Worm (Caenorhabditis elegans): ENCODE measurements around the gene C27A2.7.

The C27A2.7 gene

DNA sequence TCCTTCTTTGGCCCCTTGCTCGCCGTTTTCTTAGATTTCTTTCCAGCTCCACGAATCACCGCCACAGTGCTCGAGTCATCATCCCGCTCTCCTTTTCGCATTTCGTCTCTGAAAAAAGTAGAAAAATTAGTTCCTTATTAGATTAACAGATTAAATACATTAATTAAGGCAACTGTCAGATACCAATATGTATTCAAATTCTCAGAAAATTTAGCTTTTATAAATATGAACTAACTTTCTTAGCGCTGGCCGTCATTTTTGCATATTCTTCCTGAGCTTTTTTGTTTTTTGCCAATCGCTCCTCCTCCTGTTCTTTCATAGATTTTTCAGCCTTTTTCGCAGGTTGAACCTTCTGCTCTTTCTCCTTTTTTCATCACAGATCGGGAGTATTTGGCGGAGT is 28.5 kb upstream of the C27A2.7 start, which contains the start of gene C04G6.6:
C04G6.6 (minus strand) TSS at position 101 of the 400 bp plus-strand sequence.
- TF ChIP-seq efl-1 (GFP tag; optimal IDR thresholded peaks at IDR 0.05) (no peak), tbx-9 (tag; optimal IDR thresholded peaks at IDR 0.05; ENCODE audit: borderline replicate concordance) (no peak), let-526 (GFP tag; IDR thresholded peaks at IDR 0.05) (no peak), hmg-20 (GFP tag; IDR thresholded peaks at IDR 0.05) (no peak), lin-40 (tag; optimal IDR thresholded peaks at IDR 0.05) (no peak), attf-3 (GFP tag; conservative IDR thresholded peaks at IDR 0.05) (no peak), dpff-1 (tag; optimal IDR thresholded peaks at IDR 0.05) (no peak), nhr-90 (tag; optimal IDR thresholded peaks at IDR 0.05) (no peak), lir-1 (GFP tag; conservative IDR thresholded peaks at IDR 0.05) (no peak), Y67H2A.10 (GFP tag; conservative IDR thresholded peaks at IDR 0.05) (no peak), F55B11.4 (tag; optimal IDR thresholded peaks at IDR 0.05; ENCODE audit: borderline replicate concordance, insufficient read depth) (no peak), sptf-2 (GFP tag; optimal IDR thresholded peaks at IDR 0.05) (no peak), lin-26 (GFP tag; IDR thresholded peaks at IDR 0.05) (no peak), cebp-2 (GFP tag; IDR thresholded peaks at IDR 0.05) (no peak), madf-3 (GFP tag; IDR thresholded peaks at IDR 0.05) (no peak), akir-1 (GFP tag; optimal IDR thresholded peaks at IDR 0.05) (no peak), lin-35 (GFP tag; optimal IDR thresholded peaks at IDR 0.05) (no peak)

DNA sequence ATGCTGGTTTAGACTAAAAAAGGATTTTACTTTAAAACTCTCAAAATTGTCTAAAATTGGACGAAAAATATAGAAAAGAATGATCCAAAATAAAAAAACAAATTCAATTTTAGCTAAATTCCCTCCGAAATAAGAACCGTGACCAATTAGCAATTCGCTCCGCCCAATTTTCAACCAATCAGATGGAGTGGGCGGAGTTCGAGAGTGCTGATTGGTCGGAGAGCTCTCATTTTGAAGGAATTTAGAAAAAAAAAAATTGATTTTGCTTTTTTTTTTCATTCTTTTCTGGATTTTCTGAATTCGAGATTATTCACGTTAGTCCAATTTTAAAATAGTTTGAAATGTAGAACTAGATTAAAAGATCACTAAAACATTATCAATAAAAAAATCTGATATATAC is 27.9 kb upstream of the C27A2.7 start:
- TF ChIP-seq K11D2.4 (GFP tag; IDR thresholded peaks at IDR 0.05) (no peak), F57C9.4 (tag; optimal IDR thresholded peaks at IDR 0.05) (no peak)

DNA sequence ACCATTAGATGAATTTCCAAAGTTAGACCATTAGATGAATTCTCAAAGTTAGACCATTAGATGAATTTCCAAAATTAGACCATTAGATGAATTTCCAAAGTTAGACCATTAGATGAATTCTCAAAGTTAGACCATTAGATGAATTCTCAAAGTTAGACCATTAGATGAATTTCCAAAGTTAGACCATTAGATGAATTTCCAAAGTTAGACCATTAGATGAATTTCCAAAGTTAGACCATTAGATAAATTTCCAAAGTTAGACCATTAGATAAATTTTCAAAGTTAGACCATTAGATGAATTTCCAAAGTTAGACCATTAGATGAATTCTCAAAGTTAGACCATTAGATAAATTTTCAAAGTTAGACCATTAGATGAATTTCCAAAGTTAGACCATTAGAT is 26.3 kb upstream of the C27A2.7 start:
- TF ChIP-seq egrh-3 (GFP tag; IDR thresholded peaks at IDR 0.05): peak; percentile 92

DNA sequence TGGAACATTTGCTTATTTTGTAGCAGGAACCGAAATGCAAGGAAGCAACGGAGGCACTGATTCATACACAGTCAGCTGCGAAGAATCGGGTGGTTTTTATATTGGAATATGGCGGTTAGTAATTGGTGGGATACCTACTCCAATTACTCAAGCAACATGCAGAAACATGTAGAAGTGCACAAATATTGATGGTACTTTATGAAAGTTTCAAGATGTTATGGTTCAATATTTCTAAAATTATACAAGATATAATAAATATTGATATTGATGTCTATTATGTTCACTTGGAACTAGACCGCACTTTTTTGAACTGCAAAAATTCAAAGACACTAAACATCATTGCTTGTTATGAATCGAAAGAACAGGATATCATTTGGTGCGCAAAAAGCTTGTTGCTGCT is 22.8 kb upstream of the C27A2.7 start, which contains the start of gene C04G6.13:
C04G6.13 (plus strand) TSS at position 301 of the 400 bp plus-strand sequence.
- TF ChIP-seq dox-1 (GFP tag; IDR thresholded peaks at IDR 0.05) (no peak), rec-8 (tag; optimal IDR thresholded peaks at IDR 0.05) (no peak), lsl-1 (GFP tag; optimal IDR thresholded peaks at IDR 0.05) (no peak), tbx-9 (tag; optimal IDR thresholded peaks at IDR 0.05; ENCODE audit: borderline replicate concordance) (no peak), C17E4.6 (GFP tag; IDR thresholded peaks at IDR 0.05) (no peak), snpc-1.3 (tag; optimal IDR thresholded peaks at IDR 0.05; ENCODE audit: insufficient read depth) (no peak), F39B2.1 (GFP tag; IDR thresholded peaks at IDR 0.05) (no peak), let-526 (GFP tag; IDR thresholded peaks at IDR 0.05) (no peak), F23B12.7 (tag; optimal IDR thresholded peaks at IDR 0.05; ENCODE audit: insufficient read depth) (no peak), hsf-1 (GFP tag; IDR thresholded peaks at IDR 0.05) (no peak), xnd-1 (tag; optimal IDR thresholded peaks at IDR 0.05) (no peak), F37B4.10 (GFP tag; IDR thresholded peaks at IDR 0.05) (no peak), aptf-2 (GFP tag; conservative IDR thresholded peaks at IDR 0.05) (no peak), nhr-80 (tag; optimal IDR thresholded peaks at IDR 0.05) (no peak), ztf-22 (GFP tag; optimal IDR thresholded peaks at IDR 0.05) (no peak), F52B5.7 (tag; optimal IDR thresholded peaks at IDR 0.05) (no peak)

Measured in whole organism, young adult.